Fruit fly (Drosophila melanogaster): ENCODE measurements around the gene CG13766.

Gene CG13766

dm6 chr2L:6539623-6540381, 26.2 kb downstream of the CG13766 start:
- TF ChIP-seq ttk (optimal IDR thresholded peaks at IDR 0.05) = no peak
- no peak for TF ChIP-seq Sin3A (optimal IDR thresholded peaks at IDR 0.05)
- no peak for TF ChIP-seq psq (optimal IDR thresholded peaks at IDR 0.05)
- no peak for TF ChIP-seq h (optimal IDR thresholded peaks at IDR 0.05)

dm6 chr2L:6536044-6536581, 29.9 kb downstream of the CG13766 start:
- TF ChIP-seq Sin3A (optimal IDR thresholded peaks at IDR 0.05) (no peak), h (optimal IDR thresholded peaks at IDR 0.05) (no peak), psq (optimal IDR thresholded peaks at IDR 0.05) (no peak), insv (optimal IDR thresholded peaks at IDR 0.05) (no peak), Myc (optimal IDR thresholded peaks at IDR 0.05) (no peak), ttk (optimal IDR thresholded peaks at IDR 0.05) (no peak)

- TF ChIP-seq h (optimal IDR thresholded peaks at IDR 0.05) (no peak), Sin3A (optimal IDR thresholded peaks at IDR 0.05) (no peak), ttk (optimal IDR thresholded peaks at IDR 0.05) (no peak), Myc (optimal IDR thresholded peaks at IDR 0.05) (no peak), insv (optimal IDR thresholded peaks at IDR 0.05) (no peak), psq (optimal IDR thresholded peaks at IDR 0.05) (no peak)
These were observed 31.7 kb downstream of the CG13766 start for dm6 chr2L:6534125-6534815.

dm6 chr2L:6533719-6534118, 32.3 kb downstream of the CG13766 start:
- no peak for TF ChIP-seq h (optimal IDR thresholded peaks at IDR 0.05)
- TF ChIP-seq psq (optimal IDR thresholded peaks at IDR 0.05) = no peak
- no peak for TF ChIP-seq ttk (optimal IDR thresholded peaks at IDR 0.05)
- no peak for TF ChIP-seq Myc (optimal IDR thresholded peaks at IDR 0.05)

- TF ChIP-seq Sin3A (optimal IDR thresholded peaks at IDR 0.05) (no peak), ttk (optimal IDR thresholded peaks at IDR 0.05) (no peak), insv (optimal IDR thresholded peaks at IDR 0.05) (no peak), Myc (optimal IDR thresholded peaks at IDR 0.05) (no peak), h (optimal IDR thresholded peaks at IDR 0.05) (no peak), psq (optimal IDR thresholded peaks at IDR 0.05) (no peak)
These were observed 33.0 kb downstream of the CG13766 start for dm6 chr2L:6532977-6533376.

- TF ChIP-seq insv (optimal IDR thresholded peaks at IDR 0.05) (no peak), psq (optimal IDR thresholded peaks at IDR 0.05) (no peak), Sin3A (optimal IDR thresholded peaks at IDR 0.05) (no peak), Myc (optimal IDR thresholded peaks at IDR 0.05) (no peak)
These were observed 33.8 kb downstream of the CG13766 start for dm6 chr2L:6531985-6532699.

- TF ChIP-seq Sin3A (optimal IDR thresholded peaks at IDR 0.05) = no peak
- no peak for TF ChIP-seq ttk (optimal IDR thresholded peaks at IDR 0.05)
- TF ChIP-seq psq (optimal IDR thresholded peaks at IDR 0.05) = no peak
- TF ChIP-seq h (optimal IDR thresholded peaks at IDR 0.05) = no peak
- no peak for TF ChIP-seq insv (optimal IDR thresholded peaks at IDR 0.05)
- TF ChIP-seq Myc (optimal IDR thresholded peaks at IDR 0.05) = no peak
These were observed 34.9 kb downstream of the CG13766 start for dm6 chr2L:6530952-6531512.

- TF ChIP-seq insv (optimal IDR thresholded peaks at IDR 0.05) = no peak
- TF ChIP-seq psq (optimal IDR thresholded peaks at IDR 0.05) = no peak
- TF ChIP-seq Sin3A (optimal IDR thresholded peaks at IDR 0.05) = no peak
- no peak for TF ChIP-seq ttk (optimal IDR thresholded peaks at IDR 0.05)
These were observed 39.0 kb downstream of the CG13766 start for dm6 chr2L:6526996-6527395.

All from Kc167 (cell line).